Worm (Caenorhabditis elegans): ENCODE data around the gene F46F5.7.
"Not testable (repeated sequence)": the region's sequence is repeated elsewhere in the genome, so short reads cannot be mapped to it uniquely, and the experiment has no call there.

DNA sequence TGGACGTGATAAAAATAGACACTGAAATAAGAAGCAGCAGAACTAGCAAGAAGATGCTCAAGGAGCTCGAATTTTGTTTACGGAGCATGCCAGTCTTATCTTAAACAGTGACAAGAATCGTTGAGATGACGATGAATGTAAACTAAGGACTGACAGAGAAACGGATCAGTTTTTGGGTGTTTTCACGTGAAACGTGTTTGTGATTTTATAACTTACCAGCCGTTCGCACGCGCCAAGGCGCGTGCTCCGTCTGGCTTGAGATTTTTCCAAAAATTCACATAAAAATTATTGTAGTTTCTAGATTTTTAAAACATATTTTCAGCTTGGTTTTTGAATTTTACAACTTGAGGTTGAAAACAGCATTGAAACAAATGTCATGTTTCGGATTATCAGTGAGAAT is 30.1 kb upstream of the F46F5.7 start, which contains the start of gene F28A10.5:
- TF ChIP-seq aly-2 (tag; optimal IDR thresholded peaks at IDR 0.05); ZK546.5 (tag; optimal IDR thresholded peaks at IDR 0.05); nhr-23 (tag; optimal IDR thresholded peaks at IDR 0.05); pha-4 (tag; optimal IDR thresholded peaks at IDR 0.05); nhr-11 (tag; optimal IDR thresholded peaks at IDR 0.05); ztf-4 (tag; optimal IDR thresholded peaks at IDR 0.05); unc-39 (tag; optimal IDR thresholded peaks at IDR 0.05); fkh-10 (GFP tag; optimal IDR thresholded peaks at IDR 0.05); nhr-25 (tag; optimal IDR thresholded peaks at IDR 0.05); mdl-1 (tag; optimal IDR thresholded peaks at IDR 0.05); jun-1 (tag; optimal IDR thresholded peaks at IDR 0.05); hmg-11 (tag; optimal IDR thresholded peaks at IDR 0.05); pqm-1 (tag; optimal IDR thresholded peaks at IDR 0.05): not testable (repeated sequence)
